Fruit fly (Drosophila melanogaster): ENCODE measurements around the gene Cfp1.

Gene Cfp1

dm6 chrX:9272830-9273507, at the start of gene Cfp1, which contains the start of gene Aladin:
Gene Cfp1 (minus strand): TSS chrX:9272960.
Gene Aladin (plus strand): TSS chrX:9273413.
- TF ChIP-seq Sox15 (GFP tag; optimal IDR thresholded peaks at IDR 0.05) (no peak), esn (GFP tag; optimal IDR thresholded peaks at IDR 0.05) (peak; percentile 24)

DNA sequence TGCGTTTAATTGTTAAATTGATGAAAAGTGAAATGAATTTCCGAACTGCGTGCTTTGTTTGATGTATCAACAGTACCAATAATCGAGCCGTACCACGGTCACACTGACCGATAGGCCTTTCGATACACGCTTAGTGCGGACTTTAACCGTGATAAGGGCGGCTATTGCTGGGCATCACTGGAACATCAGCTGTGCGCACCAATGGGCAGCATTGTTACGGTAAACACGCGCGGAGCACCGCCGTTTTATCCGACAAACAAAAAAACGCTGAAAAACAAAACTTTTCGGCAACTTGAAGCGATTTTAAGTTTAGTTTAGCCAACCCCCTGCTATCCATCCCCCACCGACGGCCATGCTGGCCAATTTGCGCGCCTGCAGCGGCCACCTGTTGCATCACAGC, 46.4 kb upstream of the Cfp1 start, which contains the start of the genes c12.1 and c12.2:
Gene c12.1 (minus strand): TSS at position 84 of the 400 bp plus-strand sequence.
Gene c12.2 (plus strand): TSS at position 220 of the 400 bp plus-strand sequence.
- TF ChIP-seq Sox14 (GFP tag; optimal IDR thresholded peaks at IDR 0.05) (peak; percentile 71), Met (GFP tag; optimal IDR thresholded peaks at IDR 0.05) (no peak), CG4318 (GFP tag; optimal IDR thresholded peaks at IDR 0.05) (no peak), CG6808 (GFP tag; optimal IDR thresholded peaks at IDR 0.05) (peak; percentile 100), CG3032 (tag; optimal IDR thresholded peaks at IDR 0.05) (no peak), Smox (GFP tag; optimal IDR thresholded peaks at IDR 0.05) (no peak), Sox15 (GFP tag; optimal IDR thresholded peaks at IDR 0.05) (no peak), ss (GFP tag; optimal IDR thresholded peaks at IDR 0.05) (no peak), Eip75B (GFP tag; optimal IDR thresholded peaks at IDR 0.05) (no peak), OdsH (GFP tag; optimal IDR thresholded peaks at IDR 0.05) (no peak), acj6 (GFP tag; optimal IDR thresholded peaks at IDR 0.05) (no peak)

- TF ChIP-seq Hr4 (GFP tag; optimal IDR thresholded peaks at IDR 0.05) (no peak), Met (GFP tag; optimal IDR thresholded peaks at IDR 0.05) (peak; percentile 30), achi (GFP tag; optimal IDR thresholded peaks at IDR 0.05) (no peak), Eip93F (GFP tag; optimal IDR thresholded peaks at IDR 0.05) (no peak), lz (GFP tag; optimal IDR thresholded peaks at IDR 0.05) (peak; percentile 64), CG6808 (GFP tag; optimal IDR thresholded peaks at IDR 0.05) (peak; percentile 9), Ets21C (GFP tag; optimal IDR thresholded peaks at IDR 0.05) (no peak), Hr39 (GFP tag; optimal IDR thresholded peaks at IDR 0.05) (peak; percentile 44), Lpt (GFP tag; optimal IDR thresholded peaks at IDR 0.05) (no peak), Hr38 (GFP tag; optimal IDR thresholded peaks at IDR 0.05) (no peak), esn (GFP tag; optimal IDR thresholded peaks at IDR 0.05) (peak; percentile 21), Smox (GFP tag; optimal IDR thresholded peaks at IDR 0.05) (peak; percentile 28), Ets96B (tag; optimal IDR thresholded peaks at IDR 0.05) (peak; percentile 18), CG1621 (tag; optimal IDR thresholded peaks at IDR 0.05) (peak; percentile 6), Blimp-1 (GFP tag; optimal IDR thresholded peaks at IDR 0.05) (no peak), CG11902 (GFP tag; optimal IDR thresholded peaks at IDR 0.05) (no peak), CG10669 (GFP tag; optimal IDR thresholded peaks at IDR 0.05) (no peak), Sox14 (GFP tag; optimal IDR thresholded peaks at IDR 0.05) (peak; percentile 13), CG3032 (tag; optimal IDR thresholded peaks at IDR 0.05) (no peak), fd85E (GFP tag; optimal IDR thresholded peaks at IDR 0.05) (no peak), cyc (GFP tag; optimal IDR thresholded peaks at IDR 0.05) (peak; percentile 40), CG4318 (GFP tag; optimal IDR thresholded peaks at IDR 0.05) (no peak), topi (GFP tag; optimal IDR thresholded peaks at IDR 0.05) (peak; percentile 25), Sox102F (GFP tag; optimal IDR thresholded peaks at IDR 0.05) (peak; percentile 14), CG6163 (GFP tag; IDR thresholded peaks at IDR 0.05) (no peak), CG32006 (GFP tag; optimal IDR thresholded peaks at IDR 0.05) (no peak), CG9139 (GFP tag; optimal IDR thresholded peaks at IDR 0.05) (no peak), CG31627 (GFP tag; optimal IDR thresholded peaks at IDR 0.05) (peak; percentile 38), Eip78C (GFP tag) (peak; percentile 72), pdm3 (GFP tag; optimal IDR thresholded peaks at IDR 0.05) (peak; percentile 10), svp (GFP tag) (peak; percentile 80), spab (GFP tag; optimal IDR thresholded peaks at IDR 0.05) (no peak), fkh (GFP tag; optimal IDR thresholded peaks at IDR 0.05) (no peak), acj6 (GFP tag; optimal IDR thresholded peaks at IDR 0.05) (no peak), CG11294 (GFP tag; IDR thresholded peaks at IDR 0.05) (no peak)
Measured at dm6 chrX:9317100-9317499, 44.3 kb upstream of the Cfp1 start.

Measured in whole organism, prepupa.